Worm (Caenorhabditis elegans): Measurements from ENCODE around the gene htrl-1.

DNA sequence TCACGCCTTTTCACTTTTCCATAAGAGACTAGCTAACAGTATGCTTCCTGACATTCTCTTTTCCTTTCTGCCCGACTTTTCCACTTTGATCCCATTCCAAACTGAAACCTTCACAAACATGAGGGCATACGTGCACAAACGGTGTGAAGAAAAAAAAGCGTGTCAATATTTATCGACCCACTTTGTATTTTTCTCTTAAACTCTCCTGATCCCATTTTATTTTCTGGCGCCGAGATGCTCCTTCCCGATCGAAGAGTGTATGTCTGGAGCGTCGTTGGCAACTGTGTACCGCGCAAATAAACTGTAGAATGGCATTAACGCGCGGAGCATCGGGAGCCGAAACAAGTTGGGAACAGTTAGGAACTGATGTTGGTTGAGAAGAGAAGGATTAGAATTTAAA lies 33.4 kb upstream of the htrl-1 start:
- TF ChIP-seq ceh-36 (tag; optimal IDR thresholded peaks at IDR 0.05) (no peak), tra-4 (tag; optimal IDR thresholded peaks at IDR 0.05) (no peak), ceh-13 (GFP tag; optimal IDR thresholded peaks at IDR 0.05) (no peak), pes-1 (GFP tag; IDR thresholded peaks at IDR 0.05) (no peak), flt-1 (GFP tag; IDR thresholded peaks at IDR 0.05) (no peak), B0310.2 (tag; optimal IDR thresholded peaks at IDR 0.05) (no peak)
